Worm (Caenorhabditis elegans): ENCODE data around the gene bus-8A.
A peak's percentile ranks its signal among the peaks of the same experiment; 100 is the strongest.

bus-8A gene

DNA sequence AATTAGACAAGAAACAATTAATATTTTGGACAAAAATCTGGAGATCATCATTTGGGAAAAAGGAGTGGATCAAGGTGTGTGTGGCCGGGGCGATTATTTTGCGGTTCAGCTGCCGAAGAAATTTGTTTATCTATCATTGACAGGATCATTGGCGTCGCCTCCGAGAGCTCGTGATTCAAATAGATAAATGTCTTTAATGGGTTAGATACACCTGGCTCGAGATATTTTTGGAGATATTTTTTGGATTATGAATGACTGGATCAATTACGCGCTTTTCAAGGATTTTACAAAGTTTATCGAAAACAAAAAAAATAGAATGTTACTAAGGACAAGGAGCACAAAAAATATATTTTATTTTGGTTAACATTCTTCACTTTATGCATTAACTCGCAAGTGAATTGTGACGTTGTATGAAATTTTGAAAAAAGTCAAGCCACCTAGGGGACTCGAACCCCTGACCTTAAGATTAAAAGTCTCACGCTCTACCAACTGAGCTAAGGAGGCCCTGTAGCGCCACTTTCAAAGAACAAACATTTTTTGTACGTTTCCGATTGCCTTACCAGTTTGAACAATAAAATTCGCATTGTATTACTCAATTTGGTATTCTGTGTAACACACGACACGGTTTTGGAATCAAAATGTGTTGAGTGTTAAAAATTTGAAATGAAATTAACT is 41.8 kb upstream of the bus-8A start, which contains the start of gene C25F6.6 (continued):
- no peak for TF ChIP-seq lin-11 (tag; optimal IDR thresholded peaks at IDR 0.05)
- no peak for TF ChIP-seq nhr-6 (tag; optimal IDR thresholded peaks at IDR 0.05)
- no peak for TF ChIP-seq nhr-21 (tag; optimal IDR thresholded peaks at IDR 0.05)
- TF ChIP-seq ceh-16 (tag; optimal IDR thresholded peaks at IDR 0.05): no peak
- TF ChIP-seq zag-1 (tag; optimal IDR thresholded peaks at IDR 0.05): no peak
- TF ChIP-seq alr-1 (tag; optimal IDR thresholded peaks at IDR 0.05): no peak
- TF ChIP-seq snpc-4 (tag; optimal IDR thresholded peaks at IDR 0.05): no peak
- TF ChIP-seq ZK546.5 (tag; optimal IDR thresholded peaks at IDR 0.05): no peak
- TF ChIP-seq nhr-129 (tag; optimal IDR thresholded peaks at IDR 0.05): peak; percentile 8
- no peak for TF ChIP-seq nhr-77 (tag; optimal IDR thresholded peaks at IDR 0.05)
- TF ChIP-seq nhr-237 (tag; optimal IDR thresholded peaks at IDR 0.05): no peak
- TF ChIP-seq sma-9 (GFP tag; optimal IDR thresholded peaks at IDR 0.05): peak; percentile 25
- TF ChIP-seq sma-9 (tag; optimal IDR thresholded peaks at IDR 0.05): no peak
- no peak for TF ChIP-seq blmp-1 (tag; optimal IDR thresholded peaks at IDR 0.05; ENCODE audit: insufficient read depth)
- no peak for TF ChIP-seq skn-1 (tag; optimal IDR thresholded peaks at IDR 0.05)
- no peak for TF ChIP-seq gmeb-1 (tag; optimal IDR thresholded peaks at IDR 0.05)
- no peak for TF ChIP-seq aly-2 (tag; optimal IDR thresholded peaks at IDR 0.05)
- TF ChIP-seq fos-1 (tag; optimal IDR thresholded peaks at IDR 0.05): peak; percentile 50
- no peak for TF ChIP-seq lsy-2 (tag; optimal IDR thresholded peaks at IDR 0.05)
- TF ChIP-seq ztf-1 (GFP tag; conservative IDR thresholded peaks at IDR 0.05): no peak

DNA sequence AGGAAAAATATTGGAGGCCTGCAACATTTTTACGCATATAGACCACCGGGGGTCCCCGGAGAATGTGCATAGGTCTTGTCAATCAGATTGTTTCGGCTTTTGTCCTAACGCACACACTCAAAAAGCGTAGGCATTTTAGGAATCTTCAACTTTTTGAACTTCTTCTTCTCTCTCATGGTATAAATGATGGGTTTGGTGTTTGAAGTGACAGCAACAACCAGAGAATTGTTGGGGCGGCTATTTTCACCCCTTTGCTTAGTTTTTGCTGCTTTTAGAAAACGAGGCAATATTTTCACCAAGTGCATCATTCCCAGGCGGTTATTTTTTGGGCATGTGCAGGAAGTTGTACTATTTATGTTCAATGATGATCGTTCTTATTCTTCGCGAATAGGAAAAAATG is 41.0 kb upstream of the bus-8A start:
- TF ChIP-seq alr-1 (tag; optimal IDR thresholded peaks at IDR 0.05) (no peak), nhr-10 (tag; optimal IDR thresholded peaks at IDR 0.05) (no peak), unc-55 (GFP tag; optimal IDR thresholded peaks at IDR 0.05) (no peak), zag-1 (tag; optimal IDR thresholded peaks at IDR 0.05) (no peak), C34F6.9 (tag; optimal IDR thresholded peaks at IDR 0.05) (no peak), skn-1 (tag; optimal IDR thresholded peaks at IDR 0.05) (no peak), crh-2 (tag; optimal IDR thresholded peaks at IDR 0.05) (no peak), lin-13 (GFP tag; optimal IDR thresholded peaks at IDR 0.05) (no peak), mbf-1 (tag; optimal IDR thresholded peaks at IDR 0.05) (no peak), R02D3.7 (tag; optimal IDR thresholded peaks at IDR 0.05) (no peak), nhr-237 (tag; optimal IDR thresholded peaks at IDR 0.05) (no peak), elt-1 (tag; optimal IDR thresholded peaks at IDR 0.05) (no peak), nhr-12 (tag; optimal IDR thresholded peaks at IDR 0.05) (no peak), ztf-11 (tag; optimal IDR thresholded peaks at IDR 0.05) (no peak), unc-62 (GFP tag; optimal IDR thresholded peaks at IDR 0.05) (no peak), nhr-25 (tag; optimal IDR thresholded peaks at IDR 0.05) (no peak), aly-2 (tag; optimal IDR thresholded peaks at IDR 0.05) (no peak), nhr-6 (tag; optimal IDR thresholded peaks at IDR 0.05) (no peak)

ce11 chrX:5455107-5455506 is 37.6 kb upstream of the bus-8A start:
- TF ChIP-seq unc-55 (GFP tag; optimal IDR thresholded peaks at IDR 0.05) (no peak), lin-11 (tag; optimal IDR thresholded peaks at IDR 0.05) (no peak), nhr-6 (tag; optimal IDR thresholded peaks at IDR 0.05) (no peak), nhr-77 (tag; optimal IDR thresholded peaks at IDR 0.05) (no peak), ceh-82 (tag; optimal IDR thresholded peaks at IDR 0.05) (no peak), unc-39 (tag; optimal IDR thresholded peaks at IDR 0.05) (no peak), ztf-11 (tag; optimal IDR thresholded peaks at IDR 0.05) (no peak), sma-9 (GFP tag; optimal IDR thresholded peaks at IDR 0.05) (no peak), sma-9 (tag; optimal IDR thresholded peaks at IDR 0.05) (no peak), ztf-4 (tag; optimal IDR thresholded peaks at IDR 0.05) (no peak), blmp-1 (tag; optimal IDR thresholded peaks at IDR 0.05; ENCODE audit: insufficient read depth) (no peak), unc-62 (GFP tag; optimal IDR thresholded peaks at IDR 0.05) (no peak)

- no peak for TF ChIP-seq aly-2 (tag; optimal IDR thresholded peaks at IDR 0.05)
- no peak for TF ChIP-seq alr-1 (tag; optimal IDR thresholded peaks at IDR 0.05)
- TF ChIP-seq nhr-21 (tag; optimal IDR thresholded peaks at IDR 0.05): no peak
- no peak for TF ChIP-seq zag-1 (tag; optimal IDR thresholded peaks at IDR 0.05)
- no peak for TF ChIP-seq unc-39 (tag; optimal IDR thresholded peaks at IDR 0.05)
- TF ChIP-seq nhr-12 (tag; optimal IDR thresholded peaks at IDR 0.05): no peak
- TF ChIP-seq nhr-23 (tag; optimal IDR thresholded peaks at IDR 0.05): no peak
- no peak for TF ChIP-seq snpc-4 (tag; optimal IDR thresholded peaks at IDR 0.05)
- TF ChIP-seq mdl-1 (tag; optimal IDR thresholded peaks at IDR 0.05): no peak
- TF ChIP-seq ceh-82 (tag; optimal IDR thresholded peaks at IDR 0.05): no peak
- no peak for TF ChIP-seq mbf-1 (tag; optimal IDR thresholded peaks at IDR 0.05)
- no peak for TF ChIP-seq sem-4 (tag; optimal IDR thresholded peaks at IDR 0.05)
These were observed 35.5 kb upstream of the bus-8A start for ce11 chrX:5457184-5457583.
